Fruit fly (Drosophila melanogaster) whole organism, embryonic: Measurements from ENCODE around the gene Sec61alpha.

Experiments used
- B-H1 ChIP-seq: fragments of 200-800 bp; sonication (Bioruptor generic); IDR thresholded peaks from 3 replicates; pipeline ENCODE4 v1.3.6; 2022; ENCODE audit warnings: missing biosample characterization, missing genetic modification characterization
- Blimp-1 ChIP-seq: fragments of 200-800 bp; sonication (Bioruptor generic); optimal IDR thresholded peaks from 3 replicates; lab custom pipeline; 2018; ENCODE audit warnings: missing biosample characterization, missing genetic modification characterization, mild to moderate bottlenecking, moderate library complexity, missing genetic modification reagents
- CG10543 ChIP-seq: fragments of 200-800 bp; sonication (Bioruptor generic); optimal IDR thresholded peaks from 3 replicates; lab custom pipeline; 2017; ENCODE audit warnings: missing biosample characterization, mild to moderate bottlenecking, missing genetic modification characterization, moderate library complexity
- CG11398 ChIP-seq: fragments of 200-800 bp; sonication (Bioruptor generic); optimal IDR thresholded peaks from 2 replicates; lab custom pipeline; 2016; ENCODE audit warnings: missing biosample characterization, missing genetic modification characterization
- CG12659 ChIP-seq: fragments of 200-800 bp; sonication (Bioruptor generic); optimal IDR thresholded peaks from 3 replicates; lab custom pipeline; 2017; ENCODE audit warnings: mild to moderate bottlenecking, missing biosample characterization, missing genetic modification reagents, missing genetic modification characterization
- CG13296 ChIP-seq: fragments of 200-800 bp; sonication (Bioruptor generic); optimal IDR thresholded peaks from 3 replicates; lab custom pipeline; 2018; ENCODE audit warnings: missing biosample characterization, mild to moderate bottlenecking, missing genetic modification characterization
- CG13894 ChIP-seq: fragments of 200-800 bp; sonication (Bioruptor generic); optimal IDR thresholded peaks from 3 replicates; lab custom pipeline; 2018; ENCODE audit warnings: missing biosample characterization, mild to moderate bottlenecking, missing genetic modification characterization, moderate library complexity
- CG14014 ChIP-seq: fragments of 200-800 bp; sonication (Bioruptor generic); IDR thresholded peaks from 2 replicates; pipeline ENCODE4 v1.3.6; 2022; ENCODE audit warnings: missing biosample characterization, missing genetic modification characterization
- CG1602 ChIP-seq: fragments of 200-800 bp; sonication (Bioruptor generic); optimal IDR thresholded peaks from 3 replicates; lab custom pipeline; 2016; ENCODE audit warnings: missing biosample characterization, missing genetic modification characterization
- CG1603 ChIP-seq: fragments of 200-800 bp; sonication (Bioruptor generic); optimal IDR thresholded peaks from 2 replicates; lab custom pipeline; 2019; ENCODE audit warnings: missing biosample characterization, mild to moderate bottlenecking, missing genetic modification characterization, moderate library complexity
- CG16779 ChIP-seq: fragments of 200-800 bp; sonication (Bioruptor generic); IDR thresholded peaks from 2 replicates; pipeline ENCODE4 v1.3.6; 2022; ENCODE audit warnings: missing biosample characterization, missing genetic modification characterization
- CG2199 ChIP-seq: fragments of 200-800 bp; sonication (Bioruptor generic); IDR thresholded peaks from 3 replicates; pipeline ENCODE4 v1.3.6; 2022; ENCODE audit warnings: missing biosample characterization, missing genetic modification characterization
- CG34224 ChIP-seq: fragments of 200-800 bp; sonication (Bioruptor generic); IDR thresholded peaks from 3 replicates; pipeline ENCODE4 v1.3.6; 2022; ENCODE audit warnings: missing biosample characterization, missing genetic modification characterization; ENCODE audit not compliant: partially characterized antibody
- CG3726 ChIP-seq: fragments of 200-800 bp; sonication (Bioruptor generic); IDR thresholded peaks from 3 replicates; pipeline ENCODE4, ENCODE4 v1.3.6; 2022; ENCODE audit warnings: missing biosample characterization, missing genetic modification characterization
- CG4328 ChIP-seq: fragments of 200-800 bp; sonication (Bioruptor generic); optimal IDR thresholded peaks from 3 replicates; lab custom pipeline; 2017; ENCODE audit warnings: missing biosample characterization, missing genetic modification reagents, missing genetic modification characterization
- CG5245 ChIP-seq: fragments of 200-800 bp; sonication (Bioruptor generic); optimal IDR thresholded peaks from 3 replicates; lab custom pipeline; 2016; ENCODE audit warnings: missing biosample characterization, missing genetic modification characterization
- CG8089 ChIP-seq: fragments of 200-800 bp; sonication (Bioruptor generic); optimal IDR thresholded peaks from 3 replicates; lab custom pipeline; 2016; ENCODE audit warnings: missing biosample characterization, missing genetic modification characterization
- CG8924 ChIP-seq: fragments of 200-800 bp; optimal IDR thresholded peaks from 3 replicates; lab custom pipeline; 2019; ENCODE audit warnings: missing biosample characterization, mild to moderate bottlenecking, missing genetic modification characterization, moderate library complexity
- CG9817 ChIP-seq: fragments of 200-800 bp; sonication (Bioruptor generic); optimal IDR thresholded peaks from 2 replicates; lab custom pipeline; 2018; ENCODE audit warnings: missing biosample characterization, mild to moderate bottlenecking, missing genetic modification characterization, moderate library complexity
- Camta ChIP-seq: fragments of 200-800 bp; sonication (Bioruptor generic); optimal IDR thresholded peaks from 2 replicates; lab custom pipeline; 2016; ENCODE audit warnings: missing biosample characterization, missing genetic modification characterization
- D ChIP-seq, 2 experiments: fragments of 200-800 bp in 1 of 2; fragments of >200 bp in 1 of 2; sonication (Bioruptor generic) in 1 of 2; optimal IDR thresholded peaks; 2 replicates in 1 of 2; 3 replicates in 1 of 2; lab custom pipeline; 2017; ENCODE audit warnings: mild to moderate bottlenecking in 1 of 2, missing biosample characterization in 1 of 2, missing genetic modification characterization in 1 of 2, missing genetic modification reagents in 1 of 2
- Dp ChIP-seq: fragments of 200-800 bp; sonication (Bioruptor generic); optimal IDR thresholded peaks from 2 replicates; lab custom pipeline; 2018; ENCODE audit warnings: missing biosample characterization, mild to moderate bottlenecking, missing genetic modification characterization, moderate library complexity
- Drgx ChIP-seq: fragments of 200-800 bp; sonication (Bioruptor generic); IDR thresholded peaks from 2 replicates; pipeline ENCODE4 v1.3.6; 2022; ENCODE audit warnings: missing biosample characterization, missing genetic modification characterization
- E2f1 ChIP-seq: fragments of 200-800 bp; sonication (Bioruptor generic); IDR thresholded peaks from 2 replicates; pipeline ENCODE4 v1.3.6; 2022; ENCODE audit warnings: missing biosample characterization, missing genetic modification characterization
- H2.0 ChIP-seq: fragments of 200-800 bp; sonication (Bioruptor generic); IDR thresholded peaks from 2 replicates; pipeline ENCODE4 v1.3.6; 2022; ENCODE audit warnings: missing biosample characterization, missing genetic modification characterization
- HHEX ChIP-seq: fragments of 200-800 bp; sonication (Bioruptor generic); optimal IDR thresholded peaks from 3 replicates; lab custom pipeline; 2017; ENCODE audit warnings: missing biosample characterization, mild to moderate bottlenecking, missing genetic modification characterization, missing genetic modification reagents
- Mad ChIP-seq: fragments of 200-800 bp; sonication (Bioruptor generic); optimal IDR thresholded peaks from 2 replicates; lab custom pipeline; 2016; ENCODE audit warnings: missing biosample characterization, missing genetic modification characterization
- NK7.1 ChIP-seq: fragments of 200-800 bp; sonication (Bioruptor generic); optimal IDR thresholded peaks from 3 replicates; lab custom pipeline; 2016; ENCODE audit warnings: missing biosample characterization, missing genetic modification characterization
- Nf-YB ChIP-seq: fragments of 200-800 bp; sonication (Bioruptor generic); optimal IDR thresholded peaks from 3 replicates; lab custom pipeline; 2019; ENCODE audit warnings: missing biosample characterization, mild to moderate bottlenecking, missing genetic modification characterization, moderate library complexity
- NfI ChIP-seq: fragments of 200-800 bp; sonication (Bioruptor generic); optimal IDR thresholded peaks from 3 replicates; lab custom pipeline; 2018; ENCODE audit warnings: missing biosample characterization, mild to moderate bottlenecking, missing genetic modification characterization, moderate library complexity
- Sox100B ChIP-seq: fragments of 200-800 bp; sonication (Bioruptor generic); optimal IDR thresholded peaks from 3 replicates; lab custom pipeline; 2018; ENCODE audit warnings: missing biosample characterization, mild to moderate bottlenecking, missing genetic modification characterization
- ac ChIP-seq: fragments of 200-800 bp; sonication (Bioruptor generic); optimal IDR thresholded peaks from 3 replicates; lab custom pipeline; 2017; ENCODE audit warnings: missing biosample characterization, mild to moderate bottlenecking, missing genetic modification characterization
- ap ChIP-seq: fragments of 200-800 bp; sonication (Bioruptor generic); IDR thresholded peaks from 2 replicates; pipeline ENCODE4 v1.3.6; 2022; ENCODE audit warnings: missing biosample characterization, missing genetic modification characterization
- ato ChIP-seq: fragments of 200-800 bp; sonication (Bioruptor generic); IDR thresholded peaks from 2 replicates; pipeline ENCODE4 v1.3.6; 2022; ENCODE audit warnings: missing biosample characterization, missing genetic modification characterization; ENCODE audit not compliant: partially characterized antibody
- az2 ChIP-seq: fragments of 200-800 bp; sonication (Bioruptor generic); optimal IDR thresholded peaks from 3 replicates; lab custom pipeline; 2016; ENCODE audit warnings: missing biosample characterization, missing genetic modification characterization
- cas ChIP-seq: fragments of 200-800 bp; sonication (Bioruptor generic); IDR thresholded peaks from 2 replicates; pipeline ENCODE4 v1.3.6; 2022; ENCODE audit warnings: missing biosample characterization, missing genetic modification characterization
- chif ChIP-seq, 2 experiments: fragments of 200-800 bp; sonication (Bioruptor generic); optimal IDR thresholded peaks; 3 replicates each; lab custom pipeline; 2016; ENCODE audit warnings: missing biosample characterization in 2 of 2, missing genetic modification characterization in 2 of 2
- crc ChIP-seq: fragments of 200-800 bp; sonication (Bioruptor generic); optimal IDR thresholded peaks from 2 replicates; lab custom pipeline; 2016; ENCODE audit warnings: missing biosample characterization, missing genetic modification characterization
- dm ChIP-seq: fragments of 200-800 bp; sonication (Bioruptor generic); optimal IDR thresholded peaks from 3 replicates; lab custom pipeline; 2016; ENCODE audit warnings: missing biosample characterization, missing genetic modification characterization
- gt ChIP-seq: fragments of 200-800 bp; sonication (Bioruptor generic); IDR thresholded peaks from 2 replicates; pipeline ENCODE4 v1.3.6; 2022; ENCODE audit warnings: missing biosample characterization, missing genetic modification characterization
- luna ChIP-seq: fragments of 200-800 bp; sonication (Bioruptor generic); optimal IDR thresholded peaks from 2 replicates; lab custom pipeline; 2016; ENCODE audit warnings: missing biosample characterization, missing genetic modification characterization
- org-1 ChIP-seq: fragments of 200-800 bp; sonication (Bioruptor generic); optimal IDR thresholded peaks from 2 replicates; lab custom pipeline; 2017; ENCODE audit warnings: missing biosample characterization, missing genetic modification characterization
- otp ChIP-seq: fragments of 200-800 bp; sonication (Bioruptor generic); IDR thresholded peaks from 3 replicates; pipeline ENCODE4, ENCODE4 v1.3.6; 2022; ENCODE audit warnings: missing biosample characterization, missing genetic modification characterization
- peb ChIP-seq: fragments of 200-800 bp; sonication (Bioruptor generic); IDR thresholded peaks from 2 replicates; pipeline ENCODE4 v1.3.6; 2022; ENCODE audit warnings: missing biosample characterization, missing genetic modification characterization
- seq ChIP-seq: fragments of 200-800 bp; sonication (Bioruptor generic); IDR thresholded peaks from 2 replicates; pipeline ENCODE4 v1.3.6; 2022; ENCODE audit warnings: missing biosample characterization, missing genetic modification characterization
- shn ChIP-seq: fragments of 200-800 bp; sonication (Bioruptor generic); optimal IDR thresholded peaks from 3 replicates; lab custom pipeline; 2016; ENCODE audit warnings: missing biosample characterization, missing genetic modification characterization
- toy ChIP-seq: fragments of 200-800 bp; sonication (Bioruptor generic); IDR thresholded peaks from 2 replicates; pipeline ENCODE4 v1.3.6; 2022; ENCODE audit warnings: missing biosample characterization, missing genetic modification characterization
- vnd ChIP-seq: fragments of 200-800 bp; sonication (Bioruptor generic); IDR thresholded peaks from 3 replicates; pipeline ENCODE4 v1.3.6; 2022; ENCODE audit warnings: missing biosample characterization, missing genetic modification characterization; ENCODE audit not compliant: partially characterized antibody

The Sec61alpha gene

DNA sequence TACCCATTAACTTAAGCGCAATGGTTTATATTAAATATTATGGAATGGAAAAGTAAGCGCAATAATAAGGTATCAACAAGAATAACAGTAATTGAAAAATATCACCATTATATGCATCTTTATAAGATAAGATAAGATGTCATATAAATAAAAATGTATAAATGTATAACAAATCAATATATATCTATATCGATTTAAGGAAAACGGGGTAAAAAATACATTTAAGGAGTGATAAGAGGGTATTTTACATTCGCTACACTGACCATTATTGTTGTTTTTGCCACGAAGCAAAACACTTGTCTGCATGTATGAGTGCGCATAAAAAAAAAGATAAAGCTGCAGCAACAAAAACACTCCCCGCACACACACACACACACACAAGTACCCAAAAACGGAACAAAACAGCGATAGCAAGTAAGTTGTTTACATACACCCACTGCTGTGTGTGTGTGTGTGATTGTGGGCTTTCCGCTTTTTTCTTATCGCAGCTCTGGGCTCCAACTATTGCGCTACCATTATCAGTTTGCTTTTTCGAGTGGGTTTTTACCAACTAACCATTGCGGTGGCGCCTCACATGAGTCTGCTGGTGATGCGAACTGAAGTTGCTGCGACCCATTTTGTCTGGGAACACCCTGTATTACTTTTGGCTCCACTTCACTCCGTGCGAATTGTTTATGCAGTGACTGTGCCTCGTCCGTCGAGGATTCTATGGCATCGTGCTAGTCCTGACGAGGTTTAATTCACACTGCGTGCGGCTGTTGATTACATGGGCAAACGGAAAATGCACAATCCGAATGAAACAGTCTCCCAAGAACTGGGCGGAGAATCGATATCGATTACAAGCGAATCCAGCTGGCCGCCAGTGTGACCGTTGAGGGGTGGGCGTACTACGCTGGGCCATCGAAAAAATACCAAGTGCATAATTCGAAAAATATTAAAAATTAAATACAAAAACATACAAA lies 7.0 kb downstream of the Sec61alpha start, which contains the start of gene mmy (continued):
- TF ChIP-seq CG14014 (peak; percentile 30), CG1603 (peak; percentile 63), CG34224 (GFP tag; lab: Robert Waterston, UW) (no peak; the same call in 2 of the 3 replicates), CG5245 (GFP tag; lab: Kevin White, UChicago) (no peak), Blimp-1 (GFP tag; lab: Kevin White, UChicago) (peak; percentile 43), vnd (0 out of 3 replicates have a peak, but pooled peaks have one; percentile 49), crc (peak; percentile 17), NK7.1 (GFP tag; lab: Kevin White, UChicago) (no peak), ap (no peak), gt (GFP tag; lab: Robert Waterston, UW) (no peak), CG9817 (tag; lab: Kevin White, UChicago) (peak; percentile 6), Dp (GFP tag; lab: Kevin White, UChicago) (peak; percentile 52), peb (0 out of 2 replicates have a peak, but pooled peaks have one; percentile 28), CG13296 (GFP tag; lab: Kevin White, UChicago) (peak; percentile 13), ac (GFP tag; lab: Kevin White, UChicago) (no peak), Drgx (peak; percentile 71), CG10543 (GFP tag; lab: Kevin White, UChicago) (peak; percentile 94), CG3726 (GFP tag; lab: Robert Waterston, UW) (no peak), CG16779 (GFP tag; lab: Robert Waterston, UW) (no peak), CG13894 (peak; percentile 43), toy (GFP tag; lab: Robert Waterston, UW) (no peak), luna (no peak), CG8089 (peak; percentile 4), CG2199 (GFP tag; lab: Robert Waterston, UW) (no peak), H2.0 (GFP tag; lab: Robert Waterston, UW) (no peak; the same call in 1 of the 2 replicates), dm (GFP tag; lab: Kevin White, UChicago) (peak; percentile 34), CG8924 (tag; lab: Kevin White, UChicago) (peak; percentile 62), CG1602 (GFP tag; lab: Kevin White, UChicago) (peak; percentile 21), seq (GFP tag; lab: Robert Waterston, UW) (peak; percentile 27; the same call in 1 of the 2 replicates), B-H1 (GFP tag; lab: Robert Waterston, UW) (no peak), HHEX (peak; percentile 8), CG4328 (GFP tag; lab: Kevin White, UChicago) (peak; percentile 43), az2 (peak; percentile 43), cas (no peak), Camta (GFP tag; lab: Kevin White, UChicago) (no peak), NfI (peak; percentile 27), Mad (GFP tag; lab: Kevin White, UChicago) (peak; percentile 33), org-1 (GFP tag; lab: Kevin White, UChicago) (peak; percentile 4), D (optimal IDR thresholded peaks at IDR 0.05; lab: Kevin White, UChicago) (peak; percentile 94), D (GFP tag; optimal IDR thresholded peaks at IDR 0.05; lab: Kevin White, UChicago) (peak; percentile 16), ato (GFP tag; lab: Robert Waterston, UW) (peak; percentile 34; the same call in 1 of the 2 replicates), Nf-YB (GFP tag; lab: Kevin White, UChicago) (peak; percentile 18), CG11398 (GFP tag; lab: Kevin White, UChicago) (peak; percentile 43), CG12659 (peak; percentile 65), Sox100B (GFP tag; lab: Kevin White, UChicago) (peak; percentile 39), otp (GFP tag; lab: Robert Waterston, UW) (peak; percentile 9; the same call in 1 of the 3 replicates), chif (GFP tag; optimal IDR thresholded peaks at IDR 0.05; lab: Kevin White, UChicago) (no peak), shn (peak; percentile 48), E2f1 (GFP tag; lab: Robert Waterston, UW) (no peak; the same call in 1 of the 2 replicates)
